Fruit fly (Drosophila melanogaster) whole organism, embryonic: ENCODE measurements around the gene mal.
A peak's percentile ranks its signal among the peaks of the same experiment; 100 is the strongest.

Experiments used
- Ada2b ChIP-seq: fragments of 200-800 bp; sonication (Bioruptor generic); IDR thresholded peaks from 2 replicates; pipeline ENCODE4 v1.3.6; 2022; ENCODE audit warnings: missing biosample characterization, missing genetic modification characterization
- CG10366 ChIP-seq: fragments of 200-800 bp; sonication (Bioruptor generic); IDR thresholded peaks from 2 replicates; pipeline ENCODE4 v1.3.6; 2022; ENCODE audit warnings: missing biosample characterization, missing genetic modification characterization
- CG11398 ChIP-seq: fragments of 200-800 bp; sonication (Bioruptor generic); optimal IDR thresholded peaks from 2 replicates; lab custom pipeline; 2016; ENCODE audit warnings: missing biosample characterization, missing genetic modification characterization
- CG11695 ChIP-seq: fragments of 200-800 bp; sonication (Bioruptor generic); IDR thresholded peaks from 3 replicates; pipeline ENCODE4 v1.3.6; 2022; ENCODE audit warnings: missing biosample characterization, missing genetic modification characterization
- CG13424 ChIP-seq: fragments of 200-800 bp; sonication (Bioruptor generic); optimal IDR thresholded peaks from 2 replicates; lab custom pipeline; 2019; ENCODE audit warnings: missing biosample characterization, mild to moderate bottlenecking, missing genetic modification characterization, moderate library complexity
- CG13775 ChIP-seq: fragments of 200-800 bp; sonication (Bioruptor generic); optimal IDR thresholded peaks from 3 replicates; lab custom pipeline; 2017; ENCODE audit warnings: missing biosample characterization, mild to moderate bottlenecking, missing genetic modification characterization
- CG16815 ChIP-seq: fragments of 200-800 bp; sonication (Bioruptor generic); optimal IDR thresholded peaks from 3 replicates; lab custom pipeline; 2017; ENCODE audit warnings: missing biosample characterization, mild to moderate bottlenecking, missing genetic modification characterization
- CG17186 ChIP-seq: fragments of 200-800 bp; sonication (Bioruptor generic); optimal IDR thresholded peaks from 3 replicates; lab custom pipeline; 2017; ENCODE audit warnings: missing biosample characterization, missing genetic modification reagents, missing genetic modification characterization
- CG18619 ChIP-seq: fragments of 200-800 bp; sonication (Bioruptor generic); optimal IDR thresholded peaks from 3 replicates; lab custom pipeline; 2017; ENCODE audit warnings: missing biosample characterization, mild to moderate bottlenecking, missing genetic modification characterization
- CG2875 ChIP-seq: fragments of 200-800 bp; sonication (Bioruptor generic); optimal IDR thresholded peaks from 2 replicates; lab custom pipeline; 2017; ENCODE audit warnings: missing biosample characterization, mild to moderate bottlenecking, missing genetic modification characterization, missing genetic modification reagents
- CG32767 ChIP-seq: fragments of 200-800 bp; sonication (Bioruptor generic); IDR thresholded peaks from 2 replicates; pipeline ENCODE4 v1.3.6; 2022; ENCODE audit warnings: missing biosample characterization, missing genetic modification characterization
- CG3726 ChIP-seq: fragments of 200-800 bp; sonication (Bioruptor generic); IDR thresholded peaks from 3 replicates; pipeline ENCODE4, ENCODE4 v1.3.6; 2022; ENCODE audit warnings: missing biosample characterization, missing genetic modification characterization
- CG3995 ChIP-seq: fragments of 200-800 bp; sonication (Bioruptor generic); optimal IDR thresholded peaks from 3 replicates; lab custom pipeline; 2016; ENCODE audit warnings: missing biosample characterization, missing genetic modification characterization
- CG7839 ChIP-seq: fragments of 200-800 bp; sonication (Bioruptor generic); optimal IDR thresholded peaks from 3 replicates; lab custom pipeline; 2018; ENCODE audit warnings: missing biosample characterization, mild to moderate bottlenecking, missing genetic modification characterization, moderate library complexity
- CG8290 ChIP-seq, 3 experiments: fragments of 200-800 bp; sonication (Bioruptor generic); optimal IDR thresholded peaks; 2 replicates each; lab custom pipeline; 2016 to 2019; ENCODE audit warnings: missing biosample characterization in 3 of 3, missing genetic modification characterization in 3 of 3, mild to moderate bottlenecking in 2 of 3, moderate library complexity in 1 of 3
- CG9727 ChIP-seq: fragments of 200-800 bp; sonication (Bioruptor generic); optimal IDR thresholded peaks from 3 replicates; lab custom pipeline; 2017; ENCODE audit warnings: missing biosample characterization, mild to moderate bottlenecking, missing genetic modification characterization
- CG9817 ChIP-seq: fragments of 200-800 bp; sonication (Bioruptor generic); optimal IDR thresholded peaks from 2 replicates; lab custom pipeline; 2018; ENCODE audit warnings: missing biosample characterization, mild to moderate bottlenecking, missing genetic modification characterization, moderate library complexity
- CG9932 ChIP-seq: fragments of 200-800 bp; sonication (Bioruptor generic); IDR thresholded peaks from 2 replicates; pipeline ENCODE4 v1.3.6; 2022; ENCODE audit warnings: missing biosample characterization, missing genetic modification characterization
- Elba2 ChIP-seq: fragments of 200-800 bp; sonication (Bioruptor generic); optimal IDR thresholded peaks from 3 replicates; lab custom pipeline; 2016; ENCODE audit warnings: missing biosample characterization, missing genetic modification characterization
- Ets97D ChIP-seq: fragments of 200-800 bp; sonication (Bioruptor generic); optimal IDR thresholded peaks from 3 replicates; lab custom pipeline; 2016; ENCODE audit warnings: missing biosample characterization, missing genetic modification characterization
- Fer1 ChIP-seq: fragments of 200-800 bp; sonication (Bioruptor generic); optimal IDR thresholded peaks from 2 replicates; lab custom pipeline; 2017; ENCODE audit warnings: missing biosample characterization, mild to moderate bottlenecking, missing genetic modification characterization
- HHEX ChIP-seq: fragments of 200-800 bp; sonication (Bioruptor generic); optimal IDR thresholded peaks from 3 replicates; lab custom pipeline; 2017; ENCODE audit warnings: missing biosample characterization, mild to moderate bottlenecking, missing genetic modification characterization, missing genetic modification reagents
- HLH3B ChIP-seq: fragments of 200-800 bp; sonication (Bioruptor generic); IDR thresholded peaks from 2 replicates; pipeline ENCODE4 v1.3.6; 2022; ENCODE audit warnings: missing biosample characterization, missing genetic modification characterization
- HLH4C ChIP-seq: fragments of 200-800 bp; sonication (Bioruptor generic); IDR thresholded peaks from 3 replicates; pipeline ENCODE4 v1.3.6; 2022; ENCODE audit warnings: missing biosample characterization, missing genetic modification characterization; ENCODE audit not compliant: partially characterized antibody
- HLH54F ChIP-seq: fragments of 200-800 bp; sonication (Bioruptor generic); optimal IDR thresholded peaks from 3 replicates; lab custom pipeline; 2016; ENCODE audit warnings: missing biosample characterization, missing genetic modification characterization
- Hey ChIP-seq: fragments of 200-800 bp; sonication (Bioruptor generic); optimal IDR thresholded peaks from 3 replicates; lab custom pipeline; 2018; ENCODE audit warnings: missing biosample characterization, mild to moderate bottlenecking, missing genetic modification characterization
- MBD-R2 ChIP-seq: fragments of 200-800 bp; sonication (Bioruptor generic); IDR thresholded peaks from 2 replicates; pipeline ENCODE4 v1.3.6; 2022; ENCODE audit warnings: missing biosample characterization, missing genetic modification characterization
- Med ChIP-seq: fragments of 200-800 bp; sonication (Bioruptor generic); peaks from one replicate; lab custom pipeline; 2016; ENCODE audit warnings: missing biosample characterization, missing genetic modification characterization, mild to moderate bottlenecking, inconsistent platforms, moderate library complexity
- Myb ChIP-seq: fragments of 200-800 bp; sonication (Bioruptor generic); optimal IDR thresholded peaks from 2 replicates; lab custom pipeline; 2016; ENCODE audit warnings: missing biosample characterization, missing genetic modification characterization
- NC2α ChIP-seq: fragments of 200-800 bp; sonication (Bioruptor generic); optimal IDR thresholded peaks from 2 replicates; lab custom pipeline; 2016; ENCODE audit warnings: missing biosample characterization, missing genetic modification characterization
- Sox100B ChIP-seq: fragments of 200-800 bp; sonication (Bioruptor generic); optimal IDR thresholded peaks from 3 replicates; lab custom pipeline; 2018; ENCODE audit warnings: missing biosample characterization, mild to moderate bottlenecking, missing genetic modification characterization
- Sox102F ChIP-seq: fragments of 200-800 bp; sonication (Bioruptor generic); optimal IDR thresholded peaks from 2 replicates; lab custom pipeline; 2018; ENCODE audit warnings: missing biosample characterization, mild to moderate bottlenecking, missing genetic modification characterization, moderate library complexity
- esg ChIP-seq: fragments of 200-800 bp; sonication (Bioruptor generic); conservative IDR thresholded peaks from 2 replicates; pipeline ENCODE4 v1.3.6; 2022; ENCODE audit warnings: missing biosample characterization, missing genetic modification characterization
- fu2 ChIP-seq: fragments of 200-800 bp; sonication (Bioruptor generic); optimal IDR thresholded peaks from 2 replicates; lab custom pipeline; 2016; ENCODE audit warnings: missing biosample characterization, missing genetic modification characterization
- h ChIP-seq: fragments of >200 bp; optimal IDR thresholded peaks from 2 replicates; lab custom pipeline; 2017
- ind ChIP-seq: fragments of 200-800 bp; sonication (Bioruptor generic); optimal IDR thresholded peaks from 3 replicates; lab custom pipeline; 2016; ENCODE audit warnings: missing biosample characterization, missing genetic modification characterization
- inv ChIP-seq: fragments of 200-800 bp; sonication (Bioruptor generic); IDR thresholded peaks from 2 replicates; pipeline ENCODE4 v1.3.6; 2022; ENCODE audit warnings: missing biosample characterization, missing genetic modification characterization; ENCODE audit not compliant: partially characterized antibody
- kay ChIP-seq: fragments of 200-800 bp; sonication (Bioruptor generic); optimal IDR thresholded peaks from 2 replicates; lab custom pipeline; 2016; ENCODE audit warnings: missing biosample characterization, missing genetic modification characterization
- mirr ChIP-seq: fragments of 200-800 bp; sonication (Bioruptor generic); optimal IDR thresholded peaks from 3 replicates; lab custom pipeline; 2018; ENCODE audit warnings: missing biosample characterization, mild to moderate bottlenecking, missing genetic modification characterization
- nom ChIP-seq: fragments of 200-800 bp; sonication (Bioruptor generic); optimal IDR thresholded peaks from 2 replicates; lab custom pipeline; 2017; ENCODE audit warnings: missing biosample characterization, missing genetic modification characterization, mild to moderate bottlenecking, moderate library complexity, missing genetic modification reagents
- org-1 ChIP-seq: fragments of 200-800 bp; sonication (Bioruptor generic); optimal IDR thresholded peaks from 2 replicates; lab custom pipeline; 2017; ENCODE audit warnings: missing biosample characterization, missing genetic modification characterization
- prd ChIP-seq, 3 experiments: fragments of >200 bp in 2 of 3; fragments of 200-800 bp in 1 of 3; sonication (Bioruptor generic) in 1 of 3; optimal IDR thresholded peaks in 2 of 3; IDR thresholded peaks in 1 of 3; 2 replicates in 2 of 3; 3 replicates in 1 of 3; pipeline versions ENCODE4 v1.3.6 to Lab custom; 2017 to 2022; ENCODE audit warnings: missing biosample characterization in 1 of 3, missing genetic modification characterization in 1 of 3
- sc ChIP-seq, 3 experiments: fragments of >200 bp in 2 of 3; fragments of 200-800 bp in 1 of 3; sonication (Bioruptor generic) in 1 of 3; optimal IDR thresholded peaks; 2 replicates in 2 of 3; 3 replicates in 1 of 3; lab custom pipeline; 2017; ENCODE audit warnings: mild to moderate bottlenecking in 1 of 3, missing biosample characterization in 1 of 3, missing genetic modification characterization in 1 of 3, missing genetic modification reagents in 1 of 3
- slbo ChIP-seq: fragments of 200-800 bp; sonication (Bioruptor generic); IDR thresholded peaks from 2 replicates; pipeline ENCODE4 v1.3.6; 2022; ENCODE audit warnings: missing biosample characterization, missing genetic modification characterization
- slou ChIP-seq: fragments of 200-800 bp; sonication (Bioruptor generic); optimal IDR thresholded peaks from 3 replicates; lab custom pipeline; 2016; ENCODE audit warnings: missing biosample characterization, missing genetic modification characterization
- stwl ChIP-seq: fragments of 200-800 bp; sonication (Bioruptor generic); optimal IDR thresholded peaks from 3 replicates; lab custom pipeline; 2018; ENCODE audit warnings: missing biosample characterization, mild to moderate bottlenecking, missing genetic modification characterization, moderate library complexity
- trem ChIP-seq: fragments of 200-800 bp; optimal IDR thresholded peaks from 3 replicates; lab custom pipeline; 2019; ENCODE audit warnings: missing biosample characterization, mild to moderate bottlenecking, missing genetic modification characterization, moderate library complexity
- vfl ChIP-seq: fragments of 200-800 bp; sonication (Bioruptor generic); optimal IDR thresholded peaks from 2 replicates; lab custom pipeline; 2016; ENCODE audit warnings: missing biosample characterization, missing genetic modification characterization
- zfh2 ChIP-seq: fragments of 200-800 bp; sonication (Bioruptor generic); optimal IDR thresholded peaks from 2 replicates; lab custom pipeline; 2016; ENCODE audit warnings: missing biosample characterization, missing genetic modification characterization

The mal gene

dm6 chrX:20480382-20480781 lies 50.9 kb downstream of the mal start (continued):
- TF ChIP-seq MBD-R2 (GFP tag; lab: Robert Waterston, UW) (peak; percentile 31; the same call in 1 of the 2 replicates), HHEX (peak; percentile 55), CG2875 (GFP tag; lab: Kevin White, UChicago) (peak; percentile 67), h (no peak), stwl (no peak), ind (peak; percentile 76), CG9727 (GFP tag; lab: Kevin White, UChicago) (peak; percentile 73), zfh2 (GFP tag; lab: Kevin White, UChicago) (peak; percentile 77), CG9817 (tag; lab: Kevin White, UChicago) (peak; percentile 56), HLH3B (GFP tag; lab: Robert Waterston, UW) (peak; percentile 53), Myb (GFP tag; lab: Kevin White, UChicago) (peak; percentile 49), CG11695 (0 out of 3 replicates have a peak, but pooled peaks have one; percentile 30), trem (tag; lab: Kevin White, UChicago) (peak; percentile 34), HLH4C (GFP tag; lab: Robert Waterston, UW) (no peak), Ets97D (GFP tag; lab: Kevin White, UChicago) (peak; percentile 45), esg (GFP tag; lab: Robert Waterston, UW) (peak; percentile 71), CG7839 (peak; percentile 82), Hey (tag; lab: Kevin White, UChicago) (no peak), prd (optimal IDR thresholded peaks at IDR 0.05; lab: Kevin White, UChicago) (no peak), prd (GFP tag; IDR thresholded peaks at IDR 0.05; lab: Robert Waterston, UW) (peak; percentile 66), CG3726 (GFP tag; lab: Robert Waterston, UW) (0 out of 3 replicates have a peak, but pooled peaks have one; percentile 39), Fer1 (GFP tag; lab: Kevin White, UChicago) (peak; percentile 60), inv (GFP tag; lab: Robert Waterston, UW) (no peak), Elba2 (GFP tag; lab: Kevin White, UChicago) (peak; percentile 30), CG10366 (GFP tag; lab: Robert Waterston, UW) (peak; percentile 78), CG32767 (peak; percentile 64), fu2 (GFP tag; lab: Kevin White, UChicago) (peak; percentile 51), CG9932 (GFP tag; lab: Robert Waterston, UW) (peak; percentile 61), nom (GFP tag; lab: Kevin White, UChicago) (no peak), CG18619 (GFP tag; lab: Kevin White, UChicago) (peak; percentile 33), Med (GFP tag; lab: Kevin White, UChicago) (peak; percentile 97), NC2α (peak; percentile 38), Sox100B (GFP tag; lab: Kevin White, UChicago) (no peak), mirr (GFP tag; lab: Kevin White, UChicago) (no peak), CG16815 (peak; percentile 61), CG11398 (peak; percentile 65), CG8290 (GFP tag; optimal IDR thresholded peaks at IDR 0.05; lab: Kevin White, UChicago) (peak; percentile 51), CG8290 (tag; optimal IDR thresholded peaks at IDR 0.05; lab: Kevin White, UChicago) (peak in 1 of 2 experiments; percentile 88), CG13424 (tag; lab: Kevin White, UChicago) (peak; percentile 48), CG3995 (GFP tag; lab: Kevin White, UChicago) (peak; percentile 2), slbo (peak; percentile 79), sc (optimal IDR thresholded peaks at IDR 0.05; lab: Kevin White, UChicago) (no peak), sc (GFP tag; optimal IDR thresholded peaks at IDR 0.05; lab: Kevin White, UChicago) (peak; percentile 42), slou (GFP tag; lab: Kevin White, UChicago) (peak; percentile 64), CG17186 (GFP tag; lab: Kevin White, UChicago) (no peak), CG13775 (GFP tag; lab: Kevin White, UChicago) (peak; percentile 37), vfl (GFP tag; lab: Kevin White, UChicago) (peak; percentile 74), Sox102F (GFP tag; lab: Kevin White, UChicago) (peak; percentile 84), Ada2b (GFP tag; lab: Robert Waterston, UW) (peak; percentile 76), kay (GFP tag; lab: Kevin White, UChicago) (peak; percentile 43), org-1 (GFP tag; lab: Kevin White, UChicago) (peak; percentile 70), HLH54F (GFP tag; lab: Kevin White, UChicago) (peak; percentile 64)
